Worm (Caenorhabditis elegans) whole organism, young adult: ENCODE data around the gene srg-41.

Experiments used
- T07F8.4 ChIP-seq: sonication (generic microtip); optimal IDR thresholded peaks from 2 replicates; lab custom pipeline; 2016; ENCODE audit warnings: mild to moderate bottlenecking, missing genetic modification characterization, moderate library complexity, missing compliant biosample characterization
- egl-18 ChIP-seq: fragments of 200-800 bp; sonication (Bioruptor generic); IDR thresholded peaks from 2 replicates; pipeline ENCODE4 v1.3.6; 2022; ENCODE audit warnings: missing genetic modification reagents, missing genetic modification characterization, missing compliant biosample characterization
- let-607 ChIP-seq, 2 experiments: fragments of 200-800 bp in 1 of 2; sonication (Bioruptor generic) in 1 of 2; sonication (generic microtip) in 1 of 2; optimal IDR thresholded peaks; 2 replicates each; lab custom pipeline; 2016 to 2018; ENCODE audit warnings: mild to moderate bottlenecking in 2 of 2, missing compliant biosample characterization in 2 of 2, missing genetic modification characterization in 2 of 2, moderate library complexity in 2 of 2, missing genotype in 1 of 2
- madf-10 ChIP-seq: sonication (generic microtip); optimal IDR thresholded peaks from 2 replicates; lab custom pipeline; 2016; ENCODE audit warnings: mild to moderate bottlenecking, missing genetic modification characterization, missing compliant biosample characterization
- nhr-80 ChIP-seq: sonication (generic microtip); optimal IDR thresholded peaks from 2 replicates; lab custom pipeline; 2016; ENCODE audit warnings: missing genetic modification characterization, missing compliant biosample characterization
- rec-8 ChIP-seq, 2 experiments: sonication (generic microtip); optimal IDR thresholded peaks; 2 replicates each; lab custom pipeline; 2016; ENCODE audit warnings: mild to moderate bottlenecking in 2 of 2, missing genetic modification characterization in 2 of 2, missing genetic modification reagents in 2 of 2, missing genotype in 2 of 2, missing biosample characterization in 1 of 2, missing compliant biosample characterization in 1 of 2, moderate library complexity in 1 of 2
- rpc-1 ChIP-seq, 2 experiments: fragments of 150-350 bp in 1 of 2; sonication (generic microtip) in 1 of 2; optimal IDR thresholded peaks; 2 replicates each; lab custom pipeline; 2014 to 2018; ENCODE audit warnings: missing biosample characterization in 1 of 2, missing genetic modification characterization in 1 of 2, missing genetic modification reagents in 1 of 2, missing genotype in 1 of 2
- snpc-1.1 ChIP-seq: sonication (generic microtip); optimal IDR thresholded peaks from 2 replicates; lab custom pipeline; 2017; ENCODE audit warnings: missing genetic modification characterization, mild to moderate bottlenecking, missing compliant biosample characterization, antibody characterized with exemption, moderate library complexity, missing genotype, missing genetic modification reagents; ENCODE audit not compliant: insufficient read depth
- snpc-4 ChIP-seq, 5 experiments: fragments of 150-350 bp in 1 of 5; sonication (generic microtip) in 4 of 5; optimal IDR thresholded peaks; 2 replicates each; lab custom pipeline; 2014 to 2018; ENCODE audit warnings: missing genetic modification characterization in 5 of 5, missing biosample characterization in 3 of 5, antibody characterized with exemption in 2 of 5, mild to moderate bottlenecking in 2 of 5, missing compliant biosample characterization in 2 of 5, missing genotype in 2 of 5, moderate library complexity in 2 of 5, missing genetic modification reagents in 1 of 5

ce11 chrV:11121247-11121646 is 40.4 kb downstream of the srg-41 start:
- TF ChIP-seq T07F8.4 (no peak), egl-18 (GFP tag; lab: Robert Waterston, UW) (no peak), let-607 (tag; optimal IDR thresholded peaks at IDR 0.05; lab: Kevin White, UChicago) (no peak), rec-8 (tag; optimal IDR thresholded peaks at IDR 0.05; lab: Kevin White, UChicago) (no peak), snpc-1.1 (tag; lab: Kevin White, UChicago) (no peak), nhr-80 (tag; lab: Kevin White, UChicago) (no peak), snpc-4 (GFP tag; optimal IDR thresholded peaks at IDR 0.05; lab: Kevin White, UChicago) (no peak), snpc-4 (tag; optimal IDR thresholded peaks at IDR 0.05; lab: Kevin White, UChicago) (no peak), rpc-1 (optimal IDR thresholded peaks at IDR 0.05; lab: Kevin White, UChicago) (no peak), rpc-1 (tag; optimal IDR thresholded peaks at IDR 0.05; lab: Kevin White, UChicago) (no peak), madf-10 (tag; lab: Kevin White, UChicago) (no peak)
